Fruit fly (Drosophila melanogaster): ENCODE results near the gene Rpn3.

Gene Rpn3

DNA sequence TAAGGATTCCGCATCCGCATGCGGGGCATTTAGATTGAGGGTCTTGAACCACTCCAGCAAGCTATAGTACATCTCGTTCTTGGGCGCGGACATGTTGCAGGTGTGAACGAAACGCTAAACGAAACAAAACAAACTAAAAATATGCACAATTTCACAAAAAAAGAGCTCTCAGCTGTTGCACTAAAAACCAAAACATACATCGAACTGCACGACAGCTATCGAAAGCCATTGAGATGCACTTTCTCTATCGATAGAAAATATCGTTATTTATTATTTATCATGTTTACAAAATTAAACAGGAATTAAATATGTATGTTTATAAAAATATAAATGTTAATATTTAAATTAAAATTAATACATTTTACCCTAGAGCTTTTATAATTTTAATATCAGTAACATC, 18.3 kb upstream of the Rpn3 start, which contains the start of gene hook (continued):
- TF ChIP-seq nerfin-2 (GFP tag; IDR thresholded peaks at IDR 0.05; ENCODE audit: partially characterized antibody) (no peak), MBD-R2 (GFP tag; IDR thresholded peaks at IDR 0.05) (peak; percentile 68), CG1024 (GFP tag; IDR thresholded peaks at IDR 0.05) (no peak), CG3065 (GFP tag; optimal IDR thresholded peaks at IDR 0.05) (no peak), scrt (GFP tag; optimal IDR thresholded peaks at IDR 0.05) (peak; percentile 40), crp (GFP tag; optimal IDR thresholded peaks at IDR 0.05) (peak in 1 of 2 experiments; percentile 76), trem (tag; optimal IDR thresholded peaks at IDR 0.05) (peak; percentile 52), Hr3 (GFP tag; optimal IDR thresholded peaks at IDR 0.05) (no peak), Scr (GFP tag; IDR thresholded peaks at IDR 0.05; ENCODE audit: partially characterized antibody) (peak; percentile 81), CG10209 (GFP tag; optimal IDR thresholded peaks at IDR 0.05) (no peak), gt (GFP tag; IDR thresholded peaks at IDR 0.05) (no peak), salm (tag; optimal IDR thresholded peaks at IDR 0.05) (no peak), CG15269 (tag; optimal IDR thresholded peaks at IDR 0.05) (no peak), CG42726 (GFP tag; IDR thresholded peaks at IDR 0.05; ENCODE audit: partially characterized antibody) (peak; percentile 55; the same call in 1 of the 2 replicates), CG9437 (GFP tag; optimal IDR thresholded peaks at IDR 0.05) (no peak)

dm6 chr2L:19034213-19034929, 17.2 kb upstream of the Rpn3 start, which contains the start of the genes mib2 and CG31800:
Gene mib2 (plus strand): TSS chr2L:19034444.
Gene CG31800 (minus strand): TSS chr2L:19034576.
- no peak for TF ChIP-seq CG4328 (GFP tag; optimal IDR thresholded peaks at IDR 0.05)
- peak; percentile 42 for TF ChIP-seq CG2120 (GFP tag; optimal IDR thresholded peaks at IDR 0.05)
- no peak for TF ChIP-seq CG33557 (GFP tag; optimal IDR thresholded peaks at IDR 0.05)
- no peak for TF ChIP-seq D19A (tag; optimal IDR thresholded peaks at IDR 0.05)
- peak; percentile 73 for TF ChIP-seq CG2116 (GFP tag; optimal IDR thresholded peaks at IDR 0.05)
- no peak for TF ChIP-seq Dp (GFP tag; optimal IDR thresholded peaks at IDR 0.05)
- no peak for TF ChIP-seq CG15601 (tag; optimal IDR thresholded peaks at IDR 0.05)
- peak; percentile 91 for TF ChIP-seq bbx (GFP tag; IDR thresholded peaks at IDR 0.05; ENCODE audit: partially characterized antibody)
- TF ChIP-seq CG2875 (GFP tag; optimal IDR thresholded peaks at IDR 0.05) = no peak
- TF ChIP-seq CG34224 (GFP tag; IDR thresholded peaks at IDR 0.05; ENCODE audit: partially characterized antibody) = peak; percentile 80
- peak; percentile 73 for TF ChIP-seq ewg (GFP tag; optimal IDR thresholded peaks at IDR 0.05)
- TF ChIP-seq CG43689 (GFP tag; IDR thresholded peaks at IDR 0.05) = no peak
- peak; percentile 17 for TF ChIP-seq scrt (GFP tag; optimal IDR thresholded peaks at IDR 0.05)
- TF ChIP-seq CG13287 (GFP tag; IDR thresholded peaks at IDR 0.05; ENCODE audit: partially characterized antibody) = peak; percentile 78
- TF ChIP-seq Xrp1 (GFP tag; IDR thresholded peaks at IDR 0.05) = no peak
- no peak for TF ChIP-seq Vsx1 (GFP tag; optimal IDR thresholded peaks at IDR 0.05)
- no peak for TF ChIP-seq CG16815 (GFP tag; optimal IDR thresholded peaks at IDR 0.05)
- no peak for TF ChIP-seq CG1602 (GFP tag; optimal IDR thresholded peaks at IDR 0.05)
- no peak for TF ChIP-seq NC2α (GFP tag; optimal IDR thresholded peaks at IDR 0.05)
- TF ChIP-seq ranshi (GFP tag; IDR thresholded peaks at IDR 0.05) = no peak
- no peak for TF ChIP-seq odd (GFP tag; optimal IDR thresholded peaks at IDR 0.05)
- no peak for TF ChIP-seq CG10274 (GFP tag; optimal IDR thresholded peaks at IDR 0.05)
- TF ChIP-seq usp (GFP tag; optimal IDR thresholded peaks at IDR 0.05) = no peak
- TF ChIP-seq CrebB (tag; optimal IDR thresholded peaks at IDR 0.05) = no peak
- no peak for TF ChIP-seq Sox100B (GFP tag; optimal IDR thresholded peaks at IDR 0.05)
- no peak for TF ChIP-seq Hand (GFP tag; optimal IDR thresholded peaks at IDR 0.05)
- no peak for TF ChIP-seq emc (GFP tag; optimal IDR thresholded peaks at IDR 0.05)
- TF ChIP-seq CG13894 (tag; optimal IDR thresholded peaks at IDR 0.05) = peak; percentile 1
- peak; percentile 86 for TF ChIP-seq CG7963 (GFP tag; IDR thresholded peaks at IDR 0.05; ENCODE audit: partially characterized antibody)
- no peak for TF ChIP-seq bcd (GFP tag; optimal IDR thresholded peaks at IDR 0.05)
- TF ChIP-seq inv (GFP tag; IDR thresholded peaks at IDR 0.05; ENCODE audit: partially characterized antibody) = peak; percentile 75
- TF ChIP-seq az2 (GFP tag; optimal IDR thresholded peaks at IDR 0.05) = no peak
- no peak for TF ChIP-seq zf30C (GFP tag; optimal IDR thresholded peaks at IDR 0.05)
- TF ChIP-seq CG15073 (GFP tag; optimal IDR thresholded peaks at IDR 0.05) = no peak
